Worm (Caenorhabditis elegans) whole organism, L4/young adult: Measurements from ENCODE around the gene F49F1.7.

Experiments
- W03F9.2 ChIP-seq: fragments of 150-350 bp; optimal IDR thresholded peaks from 2 replicates; lab custom pipeline; 2014; ENCODE audit warnings: missing biosample characterization, missing genetic modification characterization
- him-1 ChIP-seq: sonication (generic microtip); optimal IDR thresholded peaks from 2 replicates; lab custom pipeline; 2016; ENCODE audit warnings: missing genotype, missing genetic modification reagents, missing genetic modification characterization, missing compliant biosample characterization

ce11 chrIV:4079514-4079913 lies 46.0 kb downstream of the F49F1.7 start, which contains the start of gene C35B1.4:
- TF ChIP-seq him-1 (no peak), W03F9.2 (tag; lab: Kevin White, UChicago) (no peak)
